Fruit fly (Drosophila melanogaster) whole organism, embryonic: ENCODE data around the gene PGAP2.
A peak's percentile ranks its signal among the peaks of the same experiment; 100 is the strongest.

Experiments used
- Adf1 ChIP-seq: fragments of 200-800 bp; sonication (Bioruptor generic); IDR thresholded peaks from 2 replicates; pipeline ENCODE4 v1.3.6; 2022; ENCODE audit warnings: missing biosample characterization, missing genetic modification characterization
- Atf3 ChIP-seq: fragments of 200-800 bp; sonication (Bioruptor generic); optimal IDR thresholded peaks from 3 replicates; lab custom pipeline; 2016; ENCODE audit warnings: missing biosample characterization, missing genetic modification characterization
- CG10209 ChIP-seq: fragments of 200-800 bp; sonication (Bioruptor generic); optimal IDR thresholded peaks from 3 replicates; lab custom pipeline; 2017; ENCODE audit warnings: missing biosample characterization, mild to moderate bottlenecking, missing genetic modification characterization, missing genetic modification reagents
- CG12769 ChIP-seq: fragments of 200-800 bp; sonication (Bioruptor generic); optimal IDR thresholded peaks from 2 replicates; lab custom pipeline; 2019; ENCODE audit warnings: missing biosample characterization, mild to moderate bottlenecking, missing genetic modification characterization, moderate library complexity
- CG14050 ChIP-seq: fragments of 200-800 bp; sonication (Bioruptor generic); IDR thresholded peaks from 3 replicates; pipeline ENCODE4 v1.3.6; 2022; ENCODE audit warnings: missing biosample characterization, missing genetic modification characterization
- CG31441 ChIP-seq: fragments of 200-800 bp; sonication (Bioruptor generic); IDR thresholded peaks from 2 replicates; pipeline ENCODE4 v1.3.6; 2022; ENCODE audit warnings: missing biosample characterization, missing genetic modification characterization
- CG33213 ChIP-seq: fragments of 200-800 bp; sonication (Bioruptor generic); optimal IDR thresholded peaks from 3 replicates; lab custom pipeline; 2016; ENCODE audit warnings: missing biosample characterization, missing genetic modification characterization
- CG42726 ChIP-seq: fragments of 200-800 bp; sonication (Bioruptor generic); IDR thresholded peaks from 2 replicates; pipeline ENCODE4 v1.3.6; 2022; ENCODE audit warnings: missing biosample characterization, missing genetic modification characterization; ENCODE audit not compliant: partially characterized antibody
- CG4617 ChIP-seq: fragments of 200-800 bp; sonication (Bioruptor generic); optimal IDR thresholded peaks from 3 replicates; lab custom pipeline; 2016; ENCODE audit warnings: missing biosample characterization, missing genetic modification characterization, borderline replicate concordance
- CG4820 ChIP-seq: fragments of 200-800 bp; sonication (Bioruptor generic); optimal IDR thresholded peaks from 3 replicates; lab custom pipeline; 2016; ENCODE audit warnings: missing biosample characterization, missing genetic modification characterization
- CG6272 ChIP-seq: fragments of 200-800 bp; sonication (Bioruptor generic); IDR thresholded peaks from 2 replicates; pipeline ENCODE4 v1.3.6; 2022; ENCODE audit warnings: missing biosample characterization, missing genetic modification characterization
- CG6683 ChIP-seq: fragments of 200-800 bp; sonication (Bioruptor generic); optimal IDR thresholded peaks from 2 replicates; lab custom pipeline; 2017; ENCODE audit warnings: missing biosample characterization, mild to moderate bottlenecking, missing genetic modification characterization, missing genetic modification reagents
- CG6689 ChIP-seq: fragments of 200-800 bp; sonication (Bioruptor generic); IDR thresholded peaks from 2 replicates; pipeline ENCODE4 v1.3.6; 2022; ENCODE audit warnings: missing biosample characterization, missing genetic modification characterization
- CG6813 ChIP-seq: fragments of 200-800 bp; sonication (Bioruptor generic); optimal IDR thresholded peaks from 2 replicates; lab custom pipeline; 2017; ENCODE audit warnings: missing biosample characterization, missing genetic modification characterization, mild to moderate bottlenecking, moderate library complexity, missing genetic modification reagents
- CG7271 ChIP-seq: fragments of 200-800 bp; sonication (Bioruptor generic); optimal IDR thresholded peaks from 2 replicates; lab custom pipeline; 2018; ENCODE audit warnings: missing biosample characterization, mild to moderate bottlenecking, missing genetic modification characterization, moderate library complexity
- CG7928 ChIP-seq: fragments of 200-800 bp; sonication (Bioruptor generic); optimal IDR thresholded peaks from 2 replicates; lab custom pipeline; 2017; ENCODE audit warnings: missing biosample characterization, mild to moderate bottlenecking, missing genetic modification characterization
- CG8388 ChIP-seq: fragments of 200-800 bp; sonication (Bioruptor generic); optimal IDR thresholded peaks from 2 replicates; lab custom pipeline; 2019; ENCODE audit warnings: missing biosample characterization, mild to moderate bottlenecking, missing genetic modification characterization, moderate library complexity
- CG9215 ChIP-seq: fragments of 200-800 bp; sonication (Bioruptor generic); IDR thresholded peaks from 2 replicates; pipeline ENCODE4 v1.3.6; 2022; ENCODE audit warnings: missing biosample characterization, missing genetic modification characterization
- CG9437 ChIP-seq: fragments of 200-800 bp; sonication (Bioruptor generic); optimal IDR thresholded peaks from 2 replicates; lab custom pipeline; 2018; ENCODE audit warnings: missing biosample characterization, mild to moderate bottlenecking, missing genetic modification characterization
- Elba2 ChIP-seq: fragments of 200-800 bp; sonication (Bioruptor generic); optimal IDR thresholded peaks from 3 replicates; lab custom pipeline; 2016; ENCODE audit warnings: missing biosample characterization, missing genetic modification characterization
- Fer1 ChIP-seq: fragments of 200-800 bp; sonication (Bioruptor generic); optimal IDR thresholded peaks from 2 replicates; lab custom pipeline; 2017; ENCODE audit warnings: missing biosample characterization, mild to moderate bottlenecking, missing genetic modification characterization
- Hand ChIP-seq: fragments of 200-800 bp; sonication (Bioruptor generic); optimal IDR thresholded peaks from 2 replicates; lab custom pipeline; 2017; ENCODE audit warnings: mild to moderate bottlenecking, missing biosample characterization, missing genetic modification reagents, missing genetic modification characterization
- Hmx ChIP-seq: fragments of 200-800 bp; sonication (Bioruptor generic); optimal IDR thresholded peaks from 2 replicates; lab custom pipeline; 2016; ENCODE audit warnings: missing biosample characterization, missing genetic modification characterization
- Hr3 ChIP-seq: fragments of 200-800 bp; sonication (Bioruptor generic); optimal IDR thresholded peaks from 3 replicates; lab custom pipeline; 2016; ENCODE audit warnings: missing biosample characterization, missing genetic modification characterization
- Meics ChIP-seq: fragments of 200-800 bp; sonication (Bioruptor generic); optimal IDR thresholded peaks from 2 replicates; lab custom pipeline; 2017; ENCODE audit warnings: missing biosample characterization, mild to moderate bottlenecking, missing genetic modification characterization
- NFAT ChIP-seq: fragments of 200-800 bp; sonication (Bioruptor generic); IDR thresholded peaks from 2 replicates; pipeline ENCODE4 v1.3.6; 2022; ENCODE audit warnings: missing biosample characterization, missing genetic modification characterization
- NK7.1 ChIP-seq: fragments of 200-800 bp; sonication (Bioruptor generic); optimal IDR thresholded peaks from 3 replicates; lab custom pipeline; 2016; ENCODE audit warnings: missing biosample characterization, missing genetic modification characterization
- Oli ChIP-seq: fragments of 200-800 bp; sonication (Bioruptor generic); optimal IDR thresholded peaks from 2 replicates; lab custom pipeline; 2018; ENCODE audit warnings: missing biosample characterization, mild to moderate bottlenecking, missing genetic modification characterization, moderate library complexity
- Poxn ChIP-seq: fragments of 200-800 bp; sonication (Bioruptor generic); IDR thresholded peaks from 2 replicates; pipeline ENCODE4 v1.3.6; 2022; ENCODE audit warnings: missing biosample characterization, missing genetic modification characterization
- Ptx1 ChIP-seq: fragments of 200-800 bp; sonication (Bioruptor generic); IDR thresholded peaks from 2 replicates; pipeline ENCODE4 v1.3.6; 2022; ENCODE audit warnings: missing biosample characterization, missing genetic modification characterization
- Side ChIP-seq: fragments of 200-800 bp; sonication (Bioruptor generic); optimal IDR thresholded peaks from 2 replicates; lab custom pipeline; 2016; ENCODE audit warnings: missing biosample characterization, missing genetic modification characterization
- Six4 ChIP-seq: fragments of 200-800 bp; sonication (Bioruptor generic); optimal IDR thresholded peaks from 2 replicates; lab custom pipeline; 2016; ENCODE audit warnings: missing biosample characterization, missing genetic modification characterization
- Ssrp ChIP-seq: fragments of 200-800 bp; sonication (Bioruptor generic); optimal IDR thresholded peaks from 2 replicates; lab custom pipeline; 2018; ENCODE audit warnings: missing biosample characterization, mild to moderate bottlenecking, missing genetic modification characterization, moderate library complexity
- Stat92E ChIP-seq, 3 experiments: fragments of >200 bp in 2 of 3; fragments of 200-800 bp in 1 of 3; sonication (Bioruptor generic) in 1 of 3; optimal IDR thresholded peaks; 2 replicates each; lab custom pipeline; 2017 to 2019; ENCODE audit warnings: missing biosample characterization in 3 of 3, missing genetic modification characterization in 3 of 3, mild to moderate bottlenecking in 1 of 3, moderate library complexity in 1 of 3
- ab ChIP-seq: fragments of 200-800 bp; sonication (Bioruptor generic); optimal IDR thresholded peaks from 2 replicates; lab custom pipeline; 2016; ENCODE audit warnings: missing biosample characterization, missing genetic modification characterization
- chn ChIP-seq: fragments of 200-800 bp; sonication (Bioruptor generic); optimal IDR thresholded peaks from 2 replicates; lab custom pipeline; 2016; ENCODE audit warnings: missing biosample characterization, missing genetic modification characterization
- corto ChIP-seq: fragments of 200-800 bp; sonication (Bioruptor generic); optimal IDR thresholded peaks from 2 replicates; lab custom pipeline; 2016; ENCODE audit warnings: missing biosample characterization, mild to moderate bottlenecking, missing genetic modification characterization, moderate library complexity
- cwo ChIP-seq: fragments of 200-800 bp; sonication (Bioruptor generic); optimal IDR thresholded peaks from 3 replicates; lab custom pipeline; 2017; ENCODE audit warnings: missing biosample characterization, missing genetic modification characterization, mild to moderate bottlenecking, moderate library complexity, missing genetic modification reagents
- danr ChIP-seq: fragments of 200-800 bp; sonication (Bioruptor generic); IDR thresholded peaks from 2 replicates; pipeline ENCODE4 v1.3.6; 2022; ENCODE audit warnings: missing biosample characterization, missing genetic modification characterization
- ems ChIP-seq: fragments of 200-800 bp; sonication (Bioruptor generic); optimal IDR thresholded peaks from 3 replicates; lab custom pipeline; 2016; ENCODE audit warnings: missing biosample characterization, missing genetic modification characterization
- ewg ChIP-seq: fragments of 200-800 bp; sonication (Bioruptor generic); optimal IDR thresholded peaks from 3 replicates; lab custom pipeline; 2017; ENCODE audit warnings: mild to moderate bottlenecking, missing biosample characterization, missing genetic modification reagents, missing genetic modification characterization
- fd96Cb ChIP-seq: fragments of 200-800 bp; sonication (Bioruptor generic); optimal IDR thresholded peaks from 2 replicates; lab custom pipeline; 2018; ENCODE audit warnings: missing biosample characterization, mild to moderate bottlenecking, missing genetic modification characterization, moderate library complexity
- gce ChIP-seq: fragments of 200-800 bp; sonication (Bioruptor generic); IDR thresholded peaks from 3 replicates; pipeline ENCODE4 v1.3.6; 2022; ENCODE audit warnings: missing biosample characterization, missing genetic modification characterization
- her ChIP-seq: fragments of 200-800 bp; sonication (Bioruptor generic); optimal IDR thresholded peaks from 2 replicates; lab custom pipeline; 2016; ENCODE audit warnings: missing biosample characterization, missing genetic modification characterization
- nau ChIP-seq: fragments of 200-800 bp; sonication (Bioruptor generic); optimal IDR thresholded peaks from 3 replicates; lab custom pipeline; 2017; ENCODE audit warnings: missing biosample characterization, mild to moderate bottlenecking, missing genetic modification characterization, missing genetic modification reagents
- nom ChIP-seq: fragments of 200-800 bp; sonication (Bioruptor generic); optimal IDR thresholded peaks from 2 replicates; lab custom pipeline; 2017; ENCODE audit warnings: missing biosample characterization, missing genetic modification characterization, mild to moderate bottlenecking, moderate library complexity, missing genetic modification reagents
- oc ChIP-seq: fragments of 200-800 bp; sonication (Bioruptor generic); optimal IDR thresholded peaks from 2 replicates; lab custom pipeline; 2018; ENCODE audit warnings: missing biosample characterization, mild to moderate bottlenecking, missing genetic modification characterization, moderate library complexity
- org-1 ChIP-seq: fragments of 200-800 bp; sonication (Bioruptor generic); optimal IDR thresholded peaks from 2 replicates; lab custom pipeline; 2017; ENCODE audit warnings: missing biosample characterization, missing genetic modification characterization
- slp2 ChIP-seq: fragments of 200-800 bp; sonication (Bioruptor generic); optimal IDR thresholded peaks from 2 replicates; lab custom pipeline; 2016; ENCODE audit warnings: missing biosample characterization, missing genetic modification characterization
- tx ChIP-seq: fragments of 200-800 bp; sonication (Bioruptor generic); optimal IDR thresholded peaks from 2 replicates; lab custom pipeline; 2016; ENCODE audit warnings: missing biosample characterization, missing genetic modification characterization

The PGAP2 gene

dm6 chr2L:865851-866250 lies 46.5 kb upstream of the PGAP2 start (continued):
- peak; percentile 96 for TF ChIP-seq Oli (tag; lab: Kevin White, UChicago)
- TF ChIP-seq CG6689 (GFP tag; lab: Robert Waterston, UW) = peak; percentile 95
- peak; percentile 90 for TF ChIP-seq ab (GFP tag; lab: Kevin White, UChicago)
- peak; percentile 96 for TF ChIP-seq CG6813 (GFP tag; lab: Kevin White, UChicago)
- peak; percentile 90 for TF ChIP-seq CG7271 (tag; lab: Kevin White, UChicago)
- peak; percentile 97 for TF ChIP-seq Side (GFP tag; lab: Kevin White, UChicago)
- peak; percentile 92 for TF ChIP-seq CG4617 (GFP tag; lab: Kevin White, UChicago)
- peak; percentile 91 for TF ChIP-seq ewg (GFP tag; lab: Kevin White, UChicago)
- peak; percentile 87 for TF ChIP-seq Atf3 (GFP tag; lab: Kevin White, UChicago)
- peak in 1 of 3 experiments; percentile 37 for TF ChIP-seq Stat92E (GFP tag; optimal IDR thresholded peaks at IDR 0.05; lab: Kevin White, UChicago)
- TF ChIP-seq CG9437 = peak; percentile 89
- peak; percentile 95 for TF ChIP-seq Hr3 (GFP tag; lab: Kevin White, UChicago)
- TF ChIP-seq nom (GFP tag; lab: Kevin White, UChicago) = peak; percentile 85
- TF ChIP-seq Hmx (GFP tag; lab: Kevin White, UChicago) = peak; percentile 92
- peak; percentile 79 for TF ChIP-seq Elba2 (GFP tag; lab: Kevin White, UChicago)
- TF ChIP-seq CG9215 (GFP tag; lab: Robert Waterston, UW) = peak; percentile 92
- peak; percentile 96 for TF ChIP-seq CG4820
- TF ChIP-seq org-1 (GFP tag; lab: Kevin White, UChicago) = peak; percentile 94
- peak; percentile 96 for TF ChIP-seq Ptx1 (GFP tag; lab: Robert Waterston, UW)
- peak; percentile 92 for TF ChIP-seq nau (GFP tag; lab: Kevin White, UChicago)
- peak; percentile 95 for TF ChIP-seq NFAT
- TF ChIP-seq Six4 (GFP tag; lab: Kevin White, UChicago) = peak; percentile 94
- TF ChIP-seq Poxn (GFP tag; lab: Robert Waterston, UW) = peak; percentile 79
- TF ChIP-seq tx (GFP tag; lab: Kevin White, UChicago) = peak; percentile 93
- TF ChIP-seq slp2 = peak; percentile 92
- peak; percentile 98 for TF ChIP-seq corto (GFP tag; lab: Kevin White, UChicago)
- TF ChIP-seq CG31441 (GFP tag; lab: Robert Waterston, UW) = peak; percentile 97
- TF ChIP-seq CG42726 = no peak
- peak; percentile 91 for TF ChIP-seq ems (GFP tag; lab: Kevin White, UChicago)
- TF ChIP-seq Meics (GFP tag; lab: Kevin White, UChicago) = peak; percentile 94
- peak; percentile 92 for TF ChIP-seq CG6272
- peak; percentile 77 for TF ChIP-seq CG7928 (GFP tag; lab: Kevin White, UChicago)
- peak; percentile 95 for TF ChIP-seq CG8388 (GFP tag; lab: Kevin White, UChicago)
- TF ChIP-seq CG6683 (GFP tag; lab: Kevin White, UChicago) = peak; percentile 88
- TF ChIP-seq danr (GFP tag; lab: Robert Waterston, UW) = peak; percentile 93
- TF ChIP-seq NK7.1 (GFP tag; lab: Kevin White, UChicago) = peak; percentile 93
- TF ChIP-seq CG12769 (tag; lab: Kevin White, UChicago) = peak; percentile 98
- TF ChIP-seq her (GFP tag; lab: Kevin White, UChicago) = peak; percentile 91
- peak; percentile 93 for TF ChIP-seq cwo (GFP tag; lab: Kevin White, UChicago)
- TF ChIP-seq oc (tag; lab: Kevin White, UChicago) = peak; percentile 97
- TF ChIP-seq Adf1 (GFP tag; lab: Robert Waterston, UW) = peak; percentile 93
- peak; percentile 97 for TF ChIP-seq chn (GFP tag; lab: Kevin White, UChicago)
- peak; percentile 96 for TF ChIP-seq Fer1 (GFP tag; lab: Kevin White, UChicago)
- peak; percentile 96 for TF ChIP-seq CG33213 (GFP tag; lab: Kevin White, UChicago)
- peak; percentile 96 for TF ChIP-seq CG14050 (GFP tag; lab: Robert Waterston, UW)
- peak; percentile 95 for TF ChIP-seq fd96Cb (tag; lab: Kevin White, UChicago)
- peak; percentile 89 for TF ChIP-seq Hand (GFP tag; lab: Kevin White, UChicago)
- TF ChIP-seq CG10209 = peak; percentile 95
- peak; percentile 97 for TF ChIP-seq gce (GFP tag; lab: Robert Waterston, UW)
- peak; percentile 95 for TF ChIP-seq Ssrp (tag; lab: Kevin White, UChicago)
